Fruit fly (Drosophila melanogaster) whole organism, embryonic: ENCODE measurements around the gene cic.
A peak's percentile ranks its signal among the peaks of the same experiment; 100 is the strongest.

Experiments used
- Ada2b ChIP-seq: fragments of 200-800 bp; sonication (Bioruptor generic); IDR thresholded peaks from 2 replicates; pipeline ENCODE4 v1.3.6; 2022; ENCODE audit warnings: missing biosample characterization, missing genetic modification characterization
- Asciz ChIP-seq: fragments of 200-800 bp; sonication (Bioruptor generic); optimal IDR thresholded peaks from 2 replicates; lab custom pipeline; 2017; ENCODE audit warnings: missing biosample characterization, mild to moderate bottlenecking, missing genetic modification characterization, missing genetic modification reagents
- Atf6 ChIP-seq: fragments of 200-800 bp; sonication (Bioruptor generic); IDR thresholded peaks from 2 replicates; pipeline ENCODE4 v1.3.6; 2022; ENCODE audit warnings: missing biosample characterization, missing genetic modification characterization
- CG10267 ChIP-seq: fragments of 200-800 bp; sonication (Bioruptor generic); optimal IDR thresholded peaks from 2 replicates; lab custom pipeline; 2018; ENCODE audit warnings: missing biosample characterization, mild to moderate bottlenecking, missing genetic modification characterization, moderate library complexity
- CG10321 ChIP-seq: fragments of 200-800 bp; sonication (Bioruptor generic); IDR thresholded peaks from 2 replicates; pipeline ENCODE4 v1.3.6; 2022; ENCODE audit warnings: missing biosample characterization, missing genetic modification characterization
- CG10654 ChIP-seq: fragments of 200-800 bp; sonication (Bioruptor generic); optimal IDR thresholded peaks from 2 replicates; lab custom pipeline; 2016; ENCODE audit warnings: missing biosample characterization, missing genetic modification characterization
- CG12299 ChIP-seq: fragments of 200-800 bp; sonication (Bioruptor generic); optimal IDR thresholded peaks from 2 replicates; lab custom pipeline; 2018; ENCODE audit warnings: missing biosample characterization, mild to moderate bottlenecking, missing genetic modification characterization
- CG13775 ChIP-seq: fragments of 200-800 bp; sonication (Bioruptor generic); optimal IDR thresholded peaks from 3 replicates; lab custom pipeline; 2017; ENCODE audit warnings: missing biosample characterization, mild to moderate bottlenecking, missing genetic modification characterization
- CG15514 ChIP-seq: fragments of 200-800 bp; sonication (Bioruptor generic); optimal IDR thresholded peaks from 3 replicates; lab custom pipeline; 2017; ENCODE audit warnings: missing biosample characterization, missing genetic modification characterization, mild to moderate bottlenecking, moderate library complexity, missing genetic modification reagents
- CG16815 ChIP-seq: fragments of 200-800 bp; sonication (Bioruptor generic); optimal IDR thresholded peaks from 3 replicates; lab custom pipeline; 2017; ENCODE audit warnings: missing biosample characterization, mild to moderate bottlenecking, missing genetic modification characterization
- CG17361 ChIP-seq: fragments of 200-800 bp; sonication (Bioruptor generic); IDR thresholded peaks from 3 replicates; pipeline ENCODE4 v1.3.6; 2022; ENCODE audit warnings: missing biosample characterization, missing genetic modification characterization
- CG17612 ChIP-seq: fragments of 200-800 bp; sonication (Bioruptor generic); IDR thresholded peaks from 2 replicates; pipeline ENCODE4 v1.3.6; 2022; ENCODE audit warnings: missing biosample characterization, missing genetic modification characterization
- CG18011 ChIP-seq: fragments of 200-800 bp; sonication (Bioruptor generic); optimal IDR thresholded peaks from 2 replicates; lab custom pipeline; 2017; ENCODE audit warnings: missing biosample characterization, missing genetic modification characterization, mild to moderate bottlenecking, moderate library complexity, missing genotype
- CG18619 ChIP-seq: fragments of 200-800 bp; sonication (Bioruptor generic); optimal IDR thresholded peaks from 3 replicates; lab custom pipeline; 2017; ENCODE audit warnings: missing biosample characterization, mild to moderate bottlenecking, missing genetic modification characterization
- CG18764 ChIP-seq: fragments of 200-800 bp; sonication (Bioruptor generic); optimal IDR thresholded peaks from 3 replicates; lab custom pipeline; 2016; ENCODE audit warnings: missing biosample characterization, missing genetic modification characterization
- CG2129 ChIP-seq: fragments of 200-800 bp; sonication (Bioruptor generic); IDR thresholded peaks from 2 replicates; pipeline ENCODE4 v1.3.6; 2022; ENCODE audit warnings: missing biosample characterization, missing genetic modification characterization; ENCODE audit not compliant: partially characterized antibody
- CG2678 ChIP-seq: fragments of 200-800 bp; sonication (Bioruptor generic); optimal IDR thresholded peaks from 3 replicates; lab custom pipeline; 2019; ENCODE audit warnings: missing biosample characterization, mild to moderate bottlenecking, missing genetic modification characterization, moderate library complexity
- CG3838 ChIP-seq: fragments of 200-800 bp; sonication (Bioruptor generic); optimal IDR thresholded peaks from 3 replicates; lab custom pipeline; 2016; ENCODE audit warnings: missing biosample characterization, missing genetic modification characterization
- CG3995 ChIP-seq: fragments of 200-800 bp; sonication (Bioruptor generic); optimal IDR thresholded peaks from 3 replicates; lab custom pipeline; 2016; ENCODE audit warnings: missing biosample characterization, missing genetic modification characterization
- CG4730 ChIP-seq: fragments of 200-800 bp; sonication (Bioruptor generic); IDR thresholded peaks from 2 replicates; pipeline ENCODE4 v1.3.6; 2022; ENCODE audit warnings: missing biosample characterization, missing genetic modification characterization
- CG6272 ChIP-seq: fragments of 200-800 bp; sonication (Bioruptor generic); IDR thresholded peaks from 2 replicates; pipeline ENCODE4 v1.3.6; 2022; ENCODE audit warnings: missing biosample characterization, missing genetic modification characterization
- CG7357 ChIP-seq: fragments of 200-800 bp; sonication (Bioruptor generic); IDR thresholded peaks from 3 replicates; pipeline ENCODE4 v1.3.6; 2022; ENCODE audit warnings: missing biosample characterization, missing genetic modification characterization
- CG7745 ChIP-seq: fragments of 200-800 bp; sonication (Bioruptor generic); optimal IDR thresholded peaks from 2 replicates; lab custom pipeline; 2018; ENCODE audit warnings: missing biosample characterization, mild to moderate bottlenecking, missing genetic modification characterization, moderate library complexity
- CG9727 ChIP-seq: fragments of 200-800 bp; sonication (Bioruptor generic); optimal IDR thresholded peaks from 3 replicates; lab custom pipeline; 2017; ENCODE audit warnings: missing biosample characterization, mild to moderate bottlenecking, missing genetic modification characterization
- Elba2 ChIP-seq: fragments of 200-800 bp; sonication (Bioruptor generic); optimal IDR thresholded peaks from 3 replicates; lab custom pipeline; 2016; ENCODE audit warnings: missing biosample characterization, missing genetic modification characterization
- Ets97D ChIP-seq: fragments of 200-800 bp; sonication (Bioruptor generic); optimal IDR thresholded peaks from 3 replicates; lab custom pipeline; 2016; ENCODE audit warnings: missing biosample characterization, missing genetic modification characterization
- HLH3B ChIP-seq: fragments of 200-800 bp; sonication (Bioruptor generic); IDR thresholded peaks from 2 replicates; pipeline ENCODE4 v1.3.6; 2022; ENCODE audit warnings: missing biosample characterization, missing genetic modification characterization
- MESR4 ChIP-seq: fragments of 200-800 bp; sonication (Bioruptor generic); optimal IDR thresholded peaks from 2 replicates; lab custom pipeline; 2018; ENCODE audit warnings: missing biosample characterization, mild to moderate bottlenecking, missing genetic modification characterization, moderate library complexity
- Pdp1 ChIP-seq, 2 experiments: fragments of 200-800 bp; sonication (Bioruptor generic); optimal IDR thresholded peaks; 3 replicates each; lab custom pipeline; 2016; ENCODE audit warnings: missing biosample characterization in 2 of 2, missing genetic modification characterization in 2 of 2, mild to moderate bottlenecking in 1 of 2, moderate library complexity in 1 of 2
- Xrp1 ChIP-seq: fragments of 200-800 bp; sonication (Bioruptor generic); IDR thresholded peaks from 2 replicates; pipeline ENCODE4 v1.3.6; 2022; ENCODE audit warnings: missing biosample characterization, missing genetic modification characterization
- ato ChIP-seq: fragments of 200-800 bp; sonication (Bioruptor generic); IDR thresholded peaks from 2 replicates; pipeline ENCODE4 v1.3.6; 2022; ENCODE audit warnings: missing biosample characterization, missing genetic modification characterization; ENCODE audit not compliant: partially characterized antibody
- cad ChIP-seq: fragments of >200 bp; optimal IDR thresholded peaks from 2 replicates; lab custom pipeline; 2017; ENCODE audit warnings: missing biosample characterization, missing genetic modification characterization
- chn ChIP-seq: fragments of 200-800 bp; sonication (Bioruptor generic); optimal IDR thresholded peaks from 2 replicates; lab custom pipeline; 2016; ENCODE audit warnings: missing biosample characterization, missing genetic modification characterization
- dan ChIP-seq: fragments of 200-800 bp; sonication (Bioruptor generic); IDR thresholded peaks from 2 replicates; pipeline ENCODE4 v1.3.6; 2022; ENCODE audit warnings: missing biosample characterization, missing genetic modification characterization
- emc ChIP-seq: fragments of 200-800 bp; sonication (Bioruptor generic); optimal IDR thresholded peaks from 2 replicates; lab custom pipeline; 2016; ENCODE audit warnings: missing biosample characterization, missing genetic modification characterization
- eyg ChIP-seq: fragments of 200-800 bp; sonication (Bioruptor generic); optimal IDR thresholded peaks from 3 replicates; lab custom pipeline; 2016; ENCODE audit warnings: missing biosample characterization, missing genetic modification characterization
- inv ChIP-seq: fragments of 200-800 bp; sonication (Bioruptor generic); IDR thresholded peaks from 2 replicates; pipeline ENCODE4 v1.3.6; 2022; ENCODE audit warnings: missing biosample characterization, missing genetic modification characterization; ENCODE audit not compliant: partially characterized antibody
- kay ChIP-seq: fragments of 200-800 bp; sonication (Bioruptor generic); optimal IDR thresholded peaks from 2 replicates; lab custom pipeline; 2016; ENCODE audit warnings: missing biosample characterization, missing genetic modification characterization
- nerfin-2 ChIP-seq: fragments of 200-800 bp; sonication (Bioruptor generic); IDR thresholded peaks from 2 replicates; pipeline ENCODE4 v1.3.6; 2022; ENCODE audit warnings: missing biosample characterization, missing genetic modification characterization; ENCODE audit not compliant: partially characterized antibody
- pho ChIP-seq: fragments of 200-800 bp; sonication (Bioruptor generic); optimal IDR thresholded peaks from 2 replicates; lab custom pipeline; 2016; ENCODE audit warnings: missing biosample characterization, missing genetic modification characterization
- pita ChIP-seq: fragments of 200-800 bp; sonication (Bioruptor generic); optimal IDR thresholded peaks from 2 replicates; lab custom pipeline; 2017; ENCODE audit warnings: missing biosample characterization, mild to moderate bottlenecking, missing genetic modification characterization
- row ChIP-seq: fragments of 200-800 bp; sonication (Bioruptor generic); IDR thresholded peaks from 3 replicates; pipeline ENCODE4 v1.3.6; 2022; ENCODE audit warnings: missing biosample characterization, missing genetic modification characterization
- sens-2 ChIP-seq: fragments of 200-800 bp; sonication (Bioruptor generic); IDR thresholded peaks from 2 replicates; pipeline ENCODE4 v1.3.6; 2022; ENCODE audit warnings: missing biosample characterization, missing genetic modification characterization
- sob ChIP-seq: fragments of 200-800 bp; sonication (Bioruptor generic); IDR thresholded peaks from 2 replicates; pipeline ENCODE4 v1.3.6; 2022; ENCODE audit warnings: missing biosample characterization, missing genetic modification characterization
- sug ChIP-seq: fragments of 200-800 bp; optimal IDR thresholded peaks from 2 replicates; lab custom pipeline; 2019; ENCODE audit warnings: missing biosample characterization, mild to moderate bottlenecking, missing genetic modification characterization, moderate library complexity
- tap ChIP-seq: fragments of 200-800 bp; optimal IDR thresholded peaks from 3 replicates; lab custom pipeline; 2019; ENCODE audit warnings: missing biosample characterization, mild to moderate bottlenecking, missing genetic modification characterization, moderate library complexity
- tll ChIP-seq, 2 experiments: fragments of 200-800 bp in 1 of 2; fragments of >200 bp in 1 of 2; sonication (Bioruptor generic) in 1 of 2; optimal IDR thresholded peaks; 2 replicates each; lab custom pipeline; 2017 to 2019; ENCODE audit warnings: missing biosample characterization in 2 of 2, missing genetic modification characterization in 2 of 2, mild to moderate bottlenecking in 1 of 2, moderate library complexity in 1 of 2
- tx ChIP-seq: fragments of 200-800 bp; sonication (Bioruptor generic); optimal IDR thresholded peaks from 2 replicates; lab custom pipeline; 2016; ENCODE audit warnings: missing biosample characterization, missing genetic modification characterization
- unc-4 ChIP-seq: fragments of 200-800 bp; sonication (Bioruptor generic); IDR thresholded peaks from 2 replicates; pipeline ENCODE4 v1.3.6; 2022; ENCODE audit warnings: missing biosample characterization, missing genetic modification characterization; ENCODE audit not compliant: partially characterized antibody
- wor ChIP-seq: fragments of 200-800 bp; sonication (Bioruptor generic); IDR thresholded peaks from 2 replicates; pipeline ENCODE4 v1.3.6; 2022; ENCODE audit warnings: missing biosample characterization, missing genetic modification characterization

The cic gene

DNA sequence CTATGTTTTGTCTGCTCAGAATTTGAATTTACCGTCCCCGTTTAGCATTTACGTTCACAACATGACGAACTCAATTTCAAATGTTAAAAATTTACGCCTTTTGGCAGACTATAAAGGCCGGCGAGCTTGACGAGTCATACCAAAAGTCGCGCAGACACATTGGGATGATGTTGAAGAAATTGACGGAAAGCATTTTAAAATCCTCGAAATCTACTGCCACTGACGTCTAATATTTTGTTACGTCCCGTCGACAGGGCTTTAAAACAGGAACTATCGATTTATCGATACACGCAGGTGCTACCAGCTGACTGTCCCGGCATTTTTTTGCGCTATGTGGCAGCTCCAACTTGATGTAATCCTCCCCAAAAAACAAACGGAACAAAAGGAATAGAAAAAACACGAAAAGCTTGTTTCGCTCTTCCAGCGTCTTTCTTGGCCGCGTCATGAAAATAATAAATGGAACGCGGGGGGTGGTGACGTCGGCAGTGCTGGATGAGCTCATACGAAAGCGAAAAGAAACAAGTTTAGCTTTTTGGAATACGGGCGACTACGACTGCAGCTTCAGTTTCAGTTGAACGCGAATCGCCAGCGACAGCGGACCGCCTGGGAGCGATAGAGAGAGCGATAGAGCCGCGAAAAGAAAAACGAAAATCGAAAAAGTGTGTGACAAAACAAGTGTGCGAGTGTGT is 56.5 kb downstream of the cic start, which contains the start of gene Orp8 (continued):
- no peak for TF ChIP-seq CG9727
- TF ChIP-seq nerfin-2 (GFP tag; lab: Robert Waterston, UW), result no peak
- TF ChIP-seq emc (GFP tag; lab: Kevin White, UChicago), result no peak
- TF ChIP-seq pho (GFP tag; lab: Kevin White, UChicago), result no peak
- peak; percentile 43 for TF ChIP-seq CG12299 (tag; lab: Kevin White, UChicago)
- peak; percentile 29 for TF ChIP-seq CG15514 (GFP tag; lab: Kevin White, UChicago)
- TF ChIP-seq CG16815, result no peak
- TF ChIP-seq CG17612, result no peak
- no peak for TF ChIP-seq eyg (GFP tag; lab: Kevin White, UChicago)
- no peak for TF ChIP-seq dan (GFP tag; lab: Robert Waterston, UW)
- no peak for TF ChIP-seq CG17361
- peak; percentile 12 for TF ChIP-seq MESR4 (GFP tag; lab: Kevin White, UChicago)
- 0 out of 2 replicates have a peak, but pooled peaks have one; percentile 14 for TF ChIP-seq inv (GFP tag; lab: Robert Waterston, UW)
- no peak for TF ChIP-seq CG13775 (GFP tag; lab: Kevin White, UChicago)
- no peak for TF ChIP-seq CG7357
- peak; percentile 63; the same call in 1 of the 2 replicates for TF ChIP-seq unc-4 (GFP tag; lab: Robert Waterston, UW)
- no peak for TF ChIP-seq CG10321 (GFP tag; lab: Robert Waterston, UW)
- no peak for TF ChIP-seq cad
- no peak for TF ChIP-seq tll (GFP tag; optimal IDR thresholded peaks at IDR 0.05; lab: Kevin White, UChicago)
- TF ChIP-seq sob (GFP tag; lab: Robert Waterston, UW), result peak; percentile 30; the same call in 1 of the 2 replicates
- no peak for TF ChIP-seq CG10654 (GFP tag; lab: Kevin White, UChicago)
- TF ChIP-seq tap, result no peak
- no peak for TF ChIP-seq CG3995
- no peak for TF ChIP-seq tx
- no peak for TF ChIP-seq sens-2 (GFP tag; lab: Robert Waterston, UW)
- no peak for TF ChIP-seq ato (GFP tag; lab: Robert Waterston, UW)
- TF ChIP-seq CG18764 (GFP tag; lab: Kevin White, UChicago), result no peak
- TF ChIP-seq kay (GFP tag; lab: Kevin White, UChicago), result peak; percentile 75
- TF ChIP-seq CG18619 (GFP tag; lab: Kevin White, UChicago), result no peak
- TF ChIP-seq Atf6, result peak; percentile 53; the same call in 1 of the 2 replicates
- TF ChIP-seq CG7745 (tag; lab: Kevin White, UChicago), result no peak
- TF ChIP-seq wor (GFP tag; lab: Robert Waterston, UW), result no peak
- TF ChIP-seq row (GFP tag; lab: Robert Waterston, UW), result no peak
- no peak for TF ChIP-seq CG6272 (GFP tag; lab: Robert Waterston, UW)
- no peak for TF ChIP-seq Ada2b
- TF ChIP-seq chn, result no peak
- TF ChIP-seq Xrp1, result 0 out of 2 replicates have a peak, but pooled peaks have one; percentile 14
- TF ChIP-seq CG3838 (GFP tag; lab: Kevin White, UChicago), result no peak
- peak; percentile 26; the same call in 1 of the 2 replicates for TF ChIP-seq CG2129 (GFP tag; lab: Robert Waterston, UW)
- TF ChIP-seq CG2678 (tag; lab: Kevin White, UChicago), result no peak
- TF ChIP-seq Pdp1 (GFP tag; optimal IDR thresholded peaks at IDR 0.05; lab: Kevin White, UChicago), result peak in 1 of 2 experiments; percentile 84
- TF ChIP-seq Elba2 (GFP tag; lab: Kevin White, UChicago), result no peak
- TF ChIP-seq sug (tag; lab: Kevin White, UChicago), result peak; percentile 96
- TF ChIP-seq CG18011 (GFP tag; lab: Kevin White, UChicago), result no peak
- TF ChIP-seq Ets97D (GFP tag; lab: Kevin White, UChicago), result peak; percentile 50
- TF ChIP-seq HLH3B (GFP tag; lab: Robert Waterston, UW), result no peak
- no peak for TF ChIP-seq pita (GFP tag; lab: Kevin White, UChicago)
- no peak for TF ChIP-seq CG4730 (GFP tag; lab: Robert Waterston, UW)
- no peak for TF ChIP-seq CG10267 (tag; lab: Kevin White, UChicago)
- peak; percentile 55 for TF ChIP-seq Asciz (GFP tag; lab: Kevin White, UChicago)
